Fruit fly (Drosophila melanogaster) whole organism, adult: Measurements from ENCODE around the gene CG32102.

ENCODE experiments used
- CG1620 ChIP-seq: fragments of 200-800 bp; sonication (Bioruptor generic); optimal IDR thresholded peaks from 2 replicates; lab custom pipeline; 2016; ENCODE audit warnings: missing biosample characterization, missing genetic modification characterization
- CG33017 ChIP-seq: fragments of 200-800 bp; sonication (Bioruptor generic); optimal IDR thresholded peaks from 2 replicates; lab custom pipeline; 2018; ENCODE audit warnings: missing biosample characterization, mild to moderate bottlenecking, missing genetic modification characterization, moderate library complexity
- CG5204 ChIP-seq: fragments of 200-800 bp; sonication (Bioruptor generic); optimal IDR thresholded peaks from 2 replicates; lab custom pipeline; 2016; ENCODE audit warnings: missing biosample characterization, missing genetic modification characterization
- CG7045 ChIP-seq: fragments of 200-800 bp; sonication (Bioruptor generic); optimal IDR thresholded peaks from 2 replicates; lab custom pipeline; 2017; ENCODE audit warnings: missing biosample characterization, mild to moderate bottlenecking, missing genetic modification characterization
- cnc ChIP-seq, 2 experiments: fragments of >200 bp; optimal IDR thresholded peaks; 2 replicates each; lab custom pipeline; 2017
- kay ChIP-seq: fragments of 200-800 bp; sonication (Bioruptor generic); peaks from one replicate; lab custom pipeline; 2016; ENCODE audit warnings: missing biosample characterization, missing genetic modification characterization, borderline replicate concordance
- pad ChIP-seq: fragments of 200-800 bp; sonication (Bioruptor generic); optimal IDR thresholded peaks from 3 replicates; lab custom pipeline; 2017; ENCODE audit warnings: missing biosample characterization, missing genetic modification characterization, mild to moderate bottlenecking, moderate library complexity, missing genetic modification reagents
- toe ChIP-seq: fragments of 200-800 bp; sonication (Bioruptor generic); optimal IDR thresholded peaks from 2 replicates; lab custom pipeline; 2016; ENCODE audit warnings: missing biosample characterization, missing genetic modification characterization

dm6 chr3L:12506963-12507552 lies 37.5 kb upstream of the CG32102 start:
- no peak for TF ChIP-seq toe (GFP tag; lab: Kevin White, UChicago)
- no peak for TF ChIP-seq kay
- TF ChIP-seq CG33017 (tag; lab: Kevin White, UChicago): no peak
- TF ChIP-seq pad: no peak
- TF ChIP-seq CG5204 (GFP tag; lab: Kevin White, UChicago): no peak
- TF ChIP-seq cnc (optimal IDR thresholded peaks at IDR 0.05; lab: Kevin White, UChicago): no peak
- no peak for TF ChIP-seq CG7045 (GFP tag; lab: Kevin White, UChicago)
- no peak for TF ChIP-seq CG1620
